Fruit fly (Drosophila melanogaster): ENCODE measurements around the gene Mob2.

The Mob2 gene

dm6 chr3L:11551949-11552348 lies 10.1 kb downstream of the Mob2 start (continued):
- no peak for TF ChIP-seq rib (GFP tag; IDR thresholded peaks at IDR 0.05)
- TF ChIP-seq NfI (GFP tag; optimal IDR thresholded peaks at IDR 0.05) = no peak
- no peak for TF ChIP-seq h (optimal IDR thresholded peaks at IDR 0.05)
- no peak for TF ChIP-seq slp2 (GFP tag; optimal IDR thresholded peaks at IDR 0.05)
- TF ChIP-seq schlank (tag; optimal IDR thresholded peaks at IDR 0.05) = no peak
- peak; percentile 59 for TF ChIP-seq CG14710 (tag; optimal IDR thresholded peaks at IDR 0.05)
- no peak for TF ChIP-seq gsb (GFP tag; IDR thresholded peaks at IDR 0.05)
- TF ChIP-seq chif (GFP tag; optimal IDR thresholded peaks at IDR 0.05) = peak in 1 of 2 experiments; percentile 16
- TF ChIP-seq CG10565 (GFP tag; optimal IDR thresholded peaks at IDR 0.05) = no peak
- no peak for TF ChIP-seq Antp (GFP tag; optimal IDR thresholded peaks at IDR 0.05)
- TF ChIP-seq CG31441 (GFP tag; IDR thresholded peaks at IDR 0.05) = 0 out of 2 replicates have a peak, but pooled peaks have one; percentile 46
- no peak for TF ChIP-seq salm (tag; optimal IDR thresholded peaks at IDR 0.05)
- TF ChIP-seq Atf3 (GFP tag; optimal IDR thresholded peaks at IDR 0.05) = no peak
- no peak for TF ChIP-seq Side (GFP tag; optimal IDR thresholded peaks at IDR 0.05)
- no peak for TF ChIP-seq mld (GFP tag; IDR thresholded peaks at IDR 0.05; ENCODE audit: partially characterized antibody)
- peak; percentile 3 for TF ChIP-seq CG3407 (GFP tag; optimal IDR thresholded peaks at IDR 0.05)
- TF ChIP-seq Trl (optimal IDR thresholded peaks at IDR 0.05) = no peak
- TF ChIP-seq Trl (GFP tag; optimal IDR thresholded peaks at IDR 0.05) = no peak
- TF ChIP-seq odd (GFP tag; optimal IDR thresholded peaks at IDR 0.05) = no peak
- no peak for TF ChIP-seq ken (GFP tag; IDR thresholded peaks at IDR 0.05)
- no peak for TF ChIP-seq CG4617 (GFP tag; optimal IDR thresholded peaks at IDR 0.05; ENCODE audit: borderline replicate concordance)
- TF ChIP-seq CG33213 (GFP tag; optimal IDR thresholded peaks at IDR 0.05) = no peak
- no peak for TF ChIP-seq pita (GFP tag; optimal IDR thresholded peaks at IDR 0.05)
- TF ChIP-seq lilli (GFP tag; optimal IDR thresholded peaks at IDR 0.05) = no peak
- no peak for TF ChIP-seq B-H1 (GFP tag; IDR thresholded peaks at IDR 0.05)
- TF ChIP-seq Atf-2 (GFP tag; optimal IDR thresholded peaks at IDR 0.05) = no peak
- TF ChIP-seq btn (GFP tag; optimal IDR thresholded peaks at IDR 0.05) = no peak
- no peak for TF ChIP-seq nerfin-2 (GFP tag; IDR thresholded peaks at IDR 0.05; ENCODE audit: partially characterized antibody)
- no peak for TF ChIP-seq disco-r (GFP tag; optimal IDR thresholded peaks at IDR 0.05)
- no peak for TF ChIP-seq Fer1 (GFP tag; optimal IDR thresholded peaks at IDR 0.05)
- TF ChIP-seq HLH4C (GFP tag; IDR thresholded peaks at IDR 0.05; ENCODE audit: partially characterized antibody) = no peak
- no peak for TF ChIP-seq Bgb (GFP tag; IDR thresholded peaks at IDR 0.05; ENCODE audit: partially characterized antibody)
- TF ChIP-seq CrebB (tag; optimal IDR thresholded peaks at IDR 0.05) = no peak
- no peak for TF ChIP-seq CG12942 (GFP tag; optimal IDR thresholded peaks at IDR 0.05)
- TF ChIP-seq CG6254 (GFP tag; optimal IDR thresholded peaks at IDR 0.05) = peak; percentile 35
- peak; percentile 40 for TF ChIP-seq grau (tag; optimal IDR thresholded peaks at IDR 0.05)
- no peak for TF ChIP-seq Jarid2 (GFP tag; optimal IDR thresholded peaks at IDR 0.05)
- no peak for TF ChIP-seq MBD-R2 (GFP tag; IDR thresholded peaks at IDR 0.05)
- no peak for TF ChIP-seq Opbp (GFP tag; IDR thresholded peaks at IDR 0.05; ENCODE audit: partially characterized antibody)
- no peak for TF ChIP-seq CG18764 (GFP tag; optimal IDR thresholded peaks at IDR 0.05)
- TF ChIP-seq insv (GFP tag; optimal IDR thresholded peaks at IDR 0.05) = no peak
- no peak for TF ChIP-seq Bteb2 (GFP tag; optimal IDR thresholded peaks at IDR 0.05)
- no peak for TF ChIP-seq klu (GFP tag; IDR thresholded peaks at IDR 0.05)
- TF ChIP-seq CG1832 (GFP tag; optimal IDR thresholded peaks at IDR 0.05) = no peak
- no peak for TF ChIP-seq Rfx (GFP tag; IDR thresholded peaks at IDR 0.05)
- TF ChIP-seq abd-A (tag; optimal IDR thresholded peaks at IDR 0.05) = no peak
- TF ChIP-seq CG7745 (tag; optimal IDR thresholded peaks at IDR 0.05) = no peak
- no peak for TF ChIP-seq CG10209 (GFP tag; optimal IDR thresholded peaks at IDR 0.05)
- no peak for TF ChIP-seq gce (GFP tag; IDR thresholded peaks at IDR 0.05)
- TF ChIP-seq CG2875 (GFP tag; optimal IDR thresholded peaks at IDR 0.05) = no peak
- 0 out of 3 replicates have a peak, but pooled peaks have one; percentile 45 for TF ChIP-seq H15 (GFP tag; IDR thresholded peaks at IDR 0.05)
- no peak for TF ChIP-seq CG1792 (GFP tag; optimal IDR thresholded peaks at IDR 0.05)

All from whole organism, embryonic.